Worm (Caenorhabditis elegans): Measurements from ENCODE around the gene F11A5.15.

The F11A5.15 gene

DNA sequence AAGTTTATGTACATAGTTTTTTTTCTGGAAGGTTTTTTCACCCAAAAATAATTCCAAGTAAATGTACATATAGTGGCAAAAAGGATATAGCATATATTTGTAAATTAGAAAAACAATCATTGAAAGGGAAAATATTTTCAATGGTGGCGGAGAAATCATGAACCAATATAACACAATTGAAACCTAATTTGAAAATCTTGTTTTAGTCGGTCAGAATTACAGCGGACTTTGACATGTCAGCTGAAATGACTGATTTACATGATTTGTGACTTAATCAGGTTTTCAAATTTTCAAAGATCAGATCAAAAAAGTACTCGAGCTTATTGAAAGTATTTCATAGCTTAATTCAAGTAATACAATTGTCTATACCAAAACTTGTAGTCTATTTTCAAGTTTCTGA, 46.7 kb downstream of the F11A5.15 start, which contains the start of gene K05D4.9:
K05D4.9 (minus strand) TSS at position 101 of the 400 bp plus-strand sequence.
- no peak for TF ChIP-seq elt-1 (tag; optimal IDR thresholded peaks at IDR 0.05; ENCODE audit: borderline replicate concordance, insufficient read depth)
- TF ChIP-seq unc-39 (tag; optimal IDR thresholded peaks at IDR 0.05), result no peak
- no peak for TF ChIP-seq nhr-76 (tag; optimal IDR thresholded peaks at IDR 0.05)
- TF ChIP-seq sem-2 (GFP tag; optimal IDR thresholded peaks at IDR 0.05), result no peak
- TF ChIP-seq ceh-39 (tag; optimal IDR thresholded peaks at IDR 0.05), result no peak
- no peak for TF ChIP-seq blmp-1 (tag; optimal IDR thresholded peaks at IDR 0.05)
- TF ChIP-seq ceh-83 (GFP tag; optimal IDR thresholded peaks at IDR 0.05), result no peak
- TF ChIP-seq ceh-43 (GFP tag; optimal IDR thresholded peaks at IDR 0.05), result no peak
- TF ChIP-seq ztf-11 (tag; optimal IDR thresholded peaks at IDR 0.05), result no peak
- TF ChIP-seq bed-3 (GFP tag; optimal IDR thresholded peaks at IDR 0.05), result no peak
- no peak for TF ChIP-seq snpc-4 (tag; optimal IDR thresholded peaks at IDR 0.05)
- no peak for TF ChIP-seq nhr-237 (tag; optimal IDR thresholded peaks at IDR 0.05)
- no peak for TF ChIP-seq mab-5 (tag; optimal IDR thresholded peaks at IDR 0.05)
- no peak for TF ChIP-seq unc-120 (tag; optimal IDR thresholded peaks at IDR 0.05; ENCODE audit: poor library complexity, severe bottlenecking)
- TF ChIP-seq M03D4.4 (tag; optimal IDR thresholded peaks at IDR 0.05), result no peak
- no peak for TF ChIP-seq ham-2 (GFP tag; optimal IDR thresholded peaks at IDR 0.05)
- no peak for TF ChIP-seq nhr-12 (tag; optimal IDR thresholded peaks at IDR 0.05)
- TF ChIP-seq flh-1 (GFP tag; optimal IDR thresholded peaks at IDR 0.05), result no peak
- TF ChIP-seq lin-13 (tag; optimal IDR thresholded peaks at IDR 0.05), result no peak
- TF ChIP-seq drap-1 (GFP tag; optimal IDR thresholded peaks at IDR 0.05), result no peak

DNA sequence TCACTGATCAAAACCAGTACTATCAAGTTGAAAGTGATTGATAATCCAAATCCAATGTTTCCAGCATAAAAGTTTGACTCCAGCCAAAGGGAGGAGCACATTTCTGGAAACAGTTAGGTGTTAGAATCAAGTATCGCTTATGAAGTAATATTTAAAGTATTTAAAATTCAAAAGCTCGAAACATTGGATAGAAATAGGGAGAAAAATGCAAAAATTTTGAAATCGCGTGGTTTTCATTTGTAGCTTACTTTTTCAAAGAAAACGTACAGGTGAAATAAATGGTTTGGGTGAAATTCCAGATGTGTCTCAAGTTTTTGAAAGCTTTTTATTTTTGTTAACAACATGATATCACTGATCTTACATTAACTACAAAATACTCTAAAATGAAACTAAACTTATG, 49.4 kb downstream of the F11A5.15 start, which contains the start of gene str-111:
str-111 (minus strand) TSS at position 101 of the 400 bp plus-strand sequence.
- TF ChIP-seq ceh-43 (GFP tag; optimal IDR thresholded peaks at IDR 0.05) (no peak), nhr-237 (tag; optimal IDR thresholded peaks at IDR 0.05) (no peak), drap-1 (GFP tag; optimal IDR thresholded peaks at IDR 0.05) (no peak), lsy-2 (tag; optimal IDR thresholded peaks at IDR 0.05) (no peak)
